Fruit fly (Drosophila melanogaster): ENCODE measurements around the gene CG14427.

CG14427 gene

dm6 chrX:7040205-7040866 is at the start of gene CG14427:
Gene CG14427 (plus strand): TSS chrX:7040603.
- TF ChIP-seq Hr96 (GFP tag; optimal IDR thresholded peaks at IDR 0.05) = no peak
- TF ChIP-seq CG7101 (tag; optimal IDR thresholded peaks at IDR 0.05) = no peak
- TF ChIP-seq CG14711 (tag; optimal IDR thresholded peaks at IDR 0.05) = no peak
- TF ChIP-seq CG11617 (GFP tag; optimal IDR thresholded peaks at IDR 0.05) = no peak
- TF ChIP-seq CG5204 (GFP tag; optimal IDR thresholded peaks at IDR 0.05) = no peak
- no peak for TF ChIP-seq Crg-1 (GFP tag; optimal IDR thresholded peaks at IDR 0.05)
- no peak for TF ChIP-seq Mnt (GFP tag; optimal IDR thresholded peaks at IDR 0.05)
- TF ChIP-seq cnc (optimal IDR thresholded peaks at IDR 0.05) = no peak
- TF ChIP-seq CG33017 (tag; optimal IDR thresholded peaks at IDR 0.05) = no peak
- no peak for TF ChIP-seq CG7045 (GFP tag; optimal IDR thresholded peaks at IDR 0.05)
- TF ChIP-seq bab1 (GFP tag; optimal IDR thresholded peaks at IDR 0.05) = no peak
- no peak for TF ChIP-seq CG12768 (GFP tag; optimal IDR thresholded peaks at IDR 0.05)
- no peak for TF ChIP-seq ovo (GFP tag; optimal IDR thresholded peaks at IDR 0.05)

DNA sequence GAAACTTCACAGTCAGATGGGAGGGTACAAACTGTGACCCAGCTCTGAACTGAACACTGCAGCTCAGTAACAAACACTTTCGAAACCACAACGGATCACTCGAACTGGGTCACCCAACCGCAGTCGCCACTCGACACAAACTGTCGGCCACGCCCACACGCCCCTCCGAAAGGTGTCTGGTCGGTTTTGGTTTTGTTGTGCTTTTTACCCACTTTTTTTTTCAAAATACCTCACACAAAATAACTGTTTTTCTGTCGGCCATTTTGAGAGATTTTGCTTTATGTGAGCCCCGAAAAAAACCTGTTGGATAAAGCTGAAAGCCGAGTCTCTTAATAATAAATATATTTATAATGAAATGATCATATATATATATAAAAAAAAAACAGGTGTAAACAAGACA is 49.1 kb upstream of the CG14427 start, which contains the start of gene ogre:
TSS of gene ogre (minus strand) at position 33 of the 400 bp plus-strand sequence.
- no peak for TF ChIP-seq pad (GFP tag; optimal IDR thresholded peaks at IDR 0.05)
- no peak for TF ChIP-seq cic (GFP tag; optimal IDR thresholded peaks at IDR 0.05)
- no peak for TF ChIP-seq ovo (GFP tag; optimal IDR thresholded peaks at IDR 0.05)
- TF ChIP-seq kay (GFP tag; ENCODE audit: borderline replicate concordance) = no peak
- TF ChIP-seq cnc (optimal IDR thresholded peaks at IDR 0.05) = no peak
- TF ChIP-seq CG33017 (tag; optimal IDR thresholded peaks at IDR 0.05) = no peak
- no peak for TF ChIP-seq CG12768 (GFP tag; optimal IDR thresholded peaks at IDR 0.05)
- TF ChIP-seq CG11617 (GFP tag; optimal IDR thresholded peaks at IDR 0.05) = no peak
- TF ChIP-seq CG5204 (GFP tag; optimal IDR thresholded peaks at IDR 0.05) = no peak
- no peak for TF ChIP-seq toe (GFP tag; optimal IDR thresholded peaks at IDR 0.05)
- no peak for TF ChIP-seq Mnt (GFP tag; optimal IDR thresholded peaks at IDR 0.05)

- no peak for TF ChIP-seq CG1620 (GFP tag; optimal IDR thresholded peaks at IDR 0.05)
Observed at dm6 chrX:6993350-6993749, 47.1 kb upstream of the CG14427 start, which contains the start of gene Inx7. Gene Inx7 (minus strand): TSS chrX:6993612.

DNA sequence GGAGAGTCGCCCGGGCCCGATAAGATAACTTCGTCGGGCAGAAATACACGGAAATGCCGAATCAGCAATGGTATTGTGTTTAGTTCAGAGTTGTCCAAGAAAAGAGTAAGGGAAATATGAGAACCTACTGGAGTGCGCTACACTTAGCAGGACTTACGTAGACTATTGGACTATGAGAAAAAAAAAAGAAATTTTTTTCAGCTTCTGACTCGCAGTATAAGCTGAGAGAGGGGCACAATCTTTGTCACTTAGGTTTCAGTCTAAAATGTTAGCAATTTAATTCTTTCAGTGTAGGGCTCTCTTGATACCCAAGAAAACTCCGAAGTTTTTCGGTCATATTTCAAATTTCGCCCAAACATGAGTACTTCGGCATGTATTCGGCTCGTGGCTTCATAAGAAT is 46.6 kb upstream of the CG14427 start:
- no peak for TF ChIP-seq cic (GFP tag; optimal IDR thresholded peaks at IDR 0.05)
- peak; percentile 89 for TF ChIP-seq bab1 (GFP tag; optimal IDR thresholded peaks at IDR 0.05)
- no peak for TF ChIP-seq Clk (GFP tag; optimal IDR thresholded peaks at IDR 0.05)
- TF ChIP-seq CG14711 (tag; optimal IDR thresholded peaks at IDR 0.05) = peak; percentile 84
- TF ChIP-seq toe (GFP tag; optimal IDR thresholded peaks at IDR 0.05) = no peak
- TF ChIP-seq CG11617 (GFP tag; optimal IDR thresholded peaks at IDR 0.05) = peak; percentile 78
- TF ChIP-seq ovo (GFP tag; optimal IDR thresholded peaks at IDR 0.05) = peak; percentile 23
- peak; percentile 81 for TF ChIP-seq Mnt (GFP tag; optimal IDR thresholded peaks at IDR 0.05)
- TF ChIP-seq CG1620 (GFP tag; optimal IDR thresholded peaks at IDR 0.05) = peak; percentile 83
- peak; percentile 92 for TF ChIP-seq CG7101 (tag; optimal IDR thresholded peaks at IDR 0.05)
- TF ChIP-seq cnc (optimal IDR thresholded peaks at IDR 0.05) = no peak
- no peak for TF ChIP-seq CG33017 (tag; optimal IDR thresholded peaks at IDR 0.05)
- no peak for TF ChIP-seq CG12768 (GFP tag; optimal IDR thresholded peaks at IDR 0.05)
- peak; percentile 11 for TF ChIP-seq CG7045 (GFP tag; optimal IDR thresholded peaks at IDR 0.05)
- peak; percentile 54 for TF ChIP-seq Crg-1 (GFP tag; optimal IDR thresholded peaks at IDR 0.05)
- peak; percentile 95 for TF ChIP-seq tj (GFP tag; optimal IDR thresholded peaks at IDR 0.05)
- TF ChIP-seq kay (GFP tag; ENCODE audit: borderline replicate concordance) = no peak
- peak; percentile 85 for TF ChIP-seq Hr96 (GFP tag; optimal IDR thresholded peaks at IDR 0.05)
- TF ChIP-seq CG5204 (GFP tag; optimal IDR thresholded peaks at IDR 0.05) = peak; percentile 32
- peak; percentile 78 for TF ChIP-seq pad (GFP tag; optimal IDR thresholded peaks at IDR 0.05)

- TF ChIP-seq CG7101 (tag; optimal IDR thresholded peaks at IDR 0.05) = peak; percentile 8
- TF ChIP-seq Mnt (GFP tag; optimal IDR thresholded peaks at IDR 0.05) = peak; percentile 6
- TF ChIP-seq toe (GFP tag; optimal IDR thresholded peaks at IDR 0.05) = no peak
- TF ChIP-seq Crg-1 (GFP tag; optimal IDR thresholded peaks at IDR 0.05) = peak; percentile 29
- no peak for TF ChIP-seq cic (GFP tag; optimal IDR thresholded peaks at IDR 0.05)
- TF ChIP-seq kay (GFP tag; ENCODE audit: borderline replicate concordance) = peak; percentile 54
- TF ChIP-seq tj (GFP tag; optimal IDR thresholded peaks at IDR 0.05) = no peak
- no peak for TF ChIP-seq CG33017 (tag; optimal IDR thresholded peaks at IDR 0.05)
Observed at dm6 chrX:6994473-6995179, 45.8 kb upstream of the CG14427 start.

dm6 chrX:6995258-6995657 is 45.1 kb upstream of the CG14427 start:
- no peak for TF ChIP-seq CG33017 (tag; optimal IDR thresholded peaks at IDR 0.05)
- no peak for TF ChIP-seq Mnt (GFP tag; optimal IDR thresholded peaks at IDR 0.05)
- no peak for TF ChIP-seq CG1620 (GFP tag; optimal IDR thresholded peaks at IDR 0.05)
- TF ChIP-seq tj (GFP tag; optimal IDR thresholded peaks at IDR 0.05) = peak; percentile 97
- no peak for TF ChIP-seq Clk (GFP tag; optimal IDR thresholded peaks at IDR 0.05)

DNA sequence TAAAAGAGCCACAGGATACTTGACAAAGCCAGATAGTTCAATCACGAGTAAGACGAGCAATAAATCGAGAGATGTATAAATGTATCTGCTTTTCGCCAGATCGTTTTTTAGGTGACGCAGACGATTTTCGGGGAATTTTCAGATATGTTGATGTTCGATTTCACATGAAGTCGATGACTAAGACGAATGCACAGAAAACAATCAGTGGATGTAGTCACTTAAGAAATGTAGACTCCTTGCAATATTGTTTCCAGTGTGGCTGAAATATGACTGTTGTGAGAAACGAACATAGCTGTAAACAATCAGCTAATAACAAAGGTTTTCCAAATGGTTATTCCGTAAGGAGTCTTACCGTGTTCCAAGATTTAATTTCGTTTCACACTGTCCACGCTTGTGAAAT is 44.3 kb upstream of the CG14427 start:
- TF ChIP-seq cic (GFP tag; optimal IDR thresholded peaks at IDR 0.05) (no peak), CG7101 (tag; optimal IDR thresholded peaks at IDR 0.05) (no peak), CG7045 (GFP tag; optimal IDR thresholded peaks at IDR 0.05) (no peak), kay (GFP tag; ENCODE audit: borderline replicate concordance) (no peak), CG1620 (GFP tag; optimal IDR thresholded peaks at IDR 0.05) (no peak), bab1 (GFP tag; optimal IDR thresholded peaks at IDR 0.05) (no peak)
